Fruit fly (Drosophila melanogaster) whole organism, prepupa: ENCODE results near the gene Unc-76.

Source experiments
- CG16779 ChIP-seq: fragments of 200-800 bp; sonication (Bioruptor generic); optimal IDR thresholded peaks from 3 replicates; lab custom pipeline; 2017; ENCODE audit warnings: missing biosample characterization, mild to moderate bottlenecking, missing genetic modification characterization
- CG34406 ChIP-seq: fragments of 200-800 bp; sonication (Bioruptor generic); optimal IDR thresholded peaks from 3 replicates; lab custom pipeline; 2016; ENCODE audit warnings: missing biosample characterization, missing genetic modification characterization
- CG7368 ChIP-seq: fragments of 200-800 bp; sonication (Bioruptor generic); optimal IDR thresholded peaks from 3 replicates; lab custom pipeline; 2016; ENCODE audit warnings: missing biosample characterization, missing genetic modification characterization
- CG8319 ChIP-seq: fragments of 200-800 bp; sonication (Bioruptor generic); optimal IDR thresholded peaks from 3 replicates; lab custom pipeline; 2016; ENCODE audit warnings: missing biosample characterization, missing genetic modification characterization
- Ets96B ChIP-seq: fragments of 200-800 bp; optimal IDR thresholded peaks from 2 replicates; lab custom pipeline; 2019; ENCODE audit warnings: missing biosample characterization, mild to moderate bottlenecking, missing genetic modification characterization, moderate library complexity
- Sox102F ChIP-seq: fragments of 200-800 bp; sonication (Bioruptor generic); optimal IDR thresholded peaks from 2 replicates; lab custom pipeline; 2016; ENCODE audit warnings: missing biosample characterization, mild to moderate bottlenecking, missing genetic modification characterization
- achi ChIP-seq: fragments of 200-800 bp; sonication (Bioruptor generic); optimal IDR thresholded peaks from 3 replicates; lab custom pipeline; 2016; ENCODE audit warnings: missing biosample characterization, missing genetic modification characterization
- lz ChIP-seq: fragments of 200-800 bp; sonication (Bioruptor generic); optimal IDR thresholded peaks from 3 replicates; lab custom pipeline; 2016; ENCODE audit warnings: missing biosample characterization, missing genetic modification characterization

dm6 chrX:2112660-2113059 lies 32.2 kb downstream of the Unc-76 start:
- TF ChIP-seq Sox102F (GFP tag; lab: Kevin White, UChicago) (no peak), Ets96B (no peak), lz (GFP tag; lab: Kevin White, UChicago) (no peak), achi (GFP tag; lab: Kevin White, UChicago) (no peak), CG34406 (GFP tag; lab: Kevin White, UChicago) (no peak), CG16779 (no peak), CG8319 (GFP tag; lab: Kevin White, UChicago) (no peak), CG7368 (GFP tag; lab: Kevin White, UChicago) (no peak)
